Worm (Caenorhabditis elegans) whole organism, L1 larva: ENCODE results near the gene F42G4.6.

ENCODE experiments used
- alr-1 ChIP-seq: fragments of 200-800 bp; sonication (Bioruptor generic); optimal IDR thresholded peaks from 2 replicates; lab custom pipeline; 2018; ENCODE audit warnings: borderline replicate concordance, mild to moderate bottlenecking, missing genetic modification characterization, missing compliant biosample characterization
- ama-1 ChIP-seq: fragments of 150-350 bp; optimal IDR thresholded peaks from 2 replicates; lab custom pipeline; 2014
- egl-13 ChIP-seq: sonication (generic microtip); optimal IDR thresholded peaks from 2 replicates; lab custom pipeline; 2016; ENCODE audit warnings: missing genotype, missing genetic modification reagents, missing genetic modification characterization, missing compliant biosample characterization
- elt-2 ChIP-seq: sonication (generic microtip); optimal IDR thresholded peaks from 2 replicates; lab custom pipeline; 2016; ENCODE audit warnings: missing genetic modification characterization, mild to moderate bottlenecking, inconsistent platforms, missing compliant biosample characterization, missing genetic modification reagents
- lin-13 ChIP-seq: fragments of 150-350 bp; optimal IDR thresholded peaks from 2 replicates; lab custom pipeline; 2014; ENCODE audit warnings: missing biosample characterization, missing genetic modification reagents, missing genetic modification characterization

DNA sequence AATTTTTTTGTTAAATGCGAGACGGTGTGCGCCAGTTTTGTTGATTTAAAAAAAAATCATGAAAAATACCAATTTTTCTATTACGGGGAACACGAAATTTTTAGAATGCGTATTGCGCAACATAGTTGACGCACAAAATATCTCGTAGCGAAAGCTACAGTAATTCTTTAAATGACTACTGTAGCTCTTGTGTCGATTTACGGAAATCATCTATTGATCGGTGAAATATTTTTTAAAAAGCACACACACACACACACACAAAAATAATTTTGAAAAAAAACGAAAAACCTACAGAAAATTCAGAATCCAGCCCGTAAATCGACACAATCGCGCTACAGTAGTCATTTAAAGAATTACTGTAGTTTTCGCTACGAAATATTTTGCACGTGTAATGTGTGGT lies 12.7 kb downstream of the F42G4.6 start:
- TF ChIP-seq ama-1 (lab: Kevin White, UChicago): no peak
- no peak for TF ChIP-seq egl-13 (tag; lab: Kevin White, UChicago)
- no peak for TF ChIP-seq alr-1 (tag; lab: Kevin White, UChicago)
- no peak for TF ChIP-seq lin-13 (GFP tag; lab: Kevin White, UChicago)
- no peak for TF ChIP-seq elt-2 (tag; lab: Kevin White, UChicago)
